Worm (Caenorhabditis elegans) whole organism, L1 larva: ENCODE data around the gene cst-1.
A peak's percentile ranks its signal among the peaks of the same experiment; 100 is the strongest.

Experiments
- aly-2 ChIP-seq: fragments of 150-350 bp; optimal IDR thresholded peaks from 2 replicates; lab custom pipeline; 2014; ENCODE audit warnings: missing biosample characterization, missing genetic modification characterization
- ces-1 ChIP-seq: fragments of 150-350 bp; optimal IDR thresholded peaks from 2 replicates; lab custom pipeline; 2014; ENCODE audit warnings: missing biosample characterization, missing genetic modification reagents, missing genetic modification characterization
- elt-3 ChIP-seq, 6 experiments: fragments of 150-350 bp in 1 of 6; sonication (generic microtip); optimal IDR thresholded peaks; 2 replicates each; lab custom pipeline; 2017 to 2018; ENCODE audit warnings: missing biosample characterization in 6 of 6, missing genetic modification characterization in 6 of 6, inconsistent platforms in 1 of 6
- isw-1 ChIP-seq: fragments of 200-800 bp; sonication (Bioruptor generic); IDR thresholded peaks from 2 replicates; pipeline ENCODE4 v1.3.6; 2022; ENCODE audit warnings: missing genetic modification characterization, missing compliant biosample characterization
- jun-1 ChIP-seq: fragments of 150-350 bp; optimal IDR thresholded peaks from 2 replicates; lab custom pipeline; 2014; ENCODE audit warnings: missing biosample characterization, missing genetic modification reagents, missing genetic modification characterization
- lin-13 ChIP-seq: fragments of 150-350 bp; optimal IDR thresholded peaks from 2 replicates; lab custom pipeline; 2014; ENCODE audit warnings: missing biosample characterization, missing genetic modification reagents, missing genetic modification characterization
- lin-39 ChIP-seq: fragments of 150-350 bp; optimal IDR thresholded peaks from 2 replicates; lab custom pipeline; 2014; ENCODE audit warnings: missing biosample characterization, missing genetic modification reagents, missing genetic modification characterization
- lsy-2 ChIP-seq, 2 experiments: fragments of 150-350 bp; optimal IDR thresholded peaks; 2 replicates each; lab custom pipeline; 2014; ENCODE audit warnings: missing biosample characterization in 2 of 2, missing genetic modification characterization in 2 of 2
- sptf-1 ChIP-seq: fragments of 150-350 bp; optimal IDR thresholded peaks from 2 replicates; lab custom pipeline; 2014; ENCODE audit warnings: missing biosample characterization, missing genetic modification characterization
- unc-62 ChIP-seq: fragments of 150-350 bp; optimal IDR thresholded peaks from 2 replicates; lab custom pipeline; 2014; ENCODE audit warnings: missing biosample characterization, missing genetic modification reagents, missing genetic modification characterization
- ztf-11 ChIP-seq, 2 experiments: sonication (generic microtip); optimal IDR thresholded peaks; 2 replicates each; lab custom pipeline; 2016 to 2017; ENCODE audit warnings: missing genetic modification characterization in 2 of 2, missing biosample characterization in 1 of 2, missing compliant biosample characterization in 1 of 2
- ztf-4 ChIP-seq: fragments of 150-350 bp; optimal IDR thresholded peaks from 2 replicates; lab custom pipeline; 2014; ENCODE audit warnings: missing biosample characterization, missing genetic modification characterization

- TF ChIP-seq isw-1 (GFP tag; lab: Robert Waterston, UW) (no peak), elt-3 (tag; optimal IDR thresholded peaks at IDR 0.05; lab: Kevin White, UChicago) (peak in 1 of 6 experiments; percentile 13), aly-2 (tag; lab: Kevin White, UChicago) (no peak), jun-1 (tag; lab: Kevin White, UChicago) (no peak), lin-39 (no peak), unc-62 (GFP tag; lab: Kevin White, UChicago) (no peak), lin-13 (GFP tag; lab: Kevin White, UChicago) (no peak), ztf-4 (tag; lab: Kevin White, UChicago) (no peak), ztf-11 (tag; optimal IDR thresholded peaks at IDR 0.05; lab: Kevin White, UChicago) (no peak), sptf-1 (no peak), lsy-2 (tag; optimal IDR thresholded peaks at IDR 0.05; lab: Kevin White, UChicago) (no peak), ces-1 (no peak)
Measured at ce11 chrX:4386493-4386892, 47.1 kb downstream of the cst-1 start.
